Fruit fly (Drosophila melanogaster) whole organism, embryonic: ENCODE results near the gene Gyc88E.

ENCODE experiments used
- her ChIP-seq: fragments of 200-800 bp; sonication (Bioruptor generic); optimal IDR thresholded peaks from 2 replicates; lab custom pipeline; 2016; ENCODE audit warnings: missing biosample characterization, missing genetic modification characterization
- odd ChIP-seq: fragments of 200-800 bp; sonication (Bioruptor generic); optimal IDR thresholded peaks from 2 replicates; lab custom pipeline; 2017; ENCODE audit warnings: missing biosample characterization, mild to moderate bottlenecking, missing genetic modification characterization

dm6 chr3R:15148562-15148961 is 1.6 kb upstream of the Gyc88E start:
- TF ChIP-seq her (no peak), odd (GFP tag; lab: Kevin White, UChicago) (no peak)
